Worm (Caenorhabditis elegans): ENCODE measurements around the gene F01D5.10.

Gene F01D5.10

DNA sequence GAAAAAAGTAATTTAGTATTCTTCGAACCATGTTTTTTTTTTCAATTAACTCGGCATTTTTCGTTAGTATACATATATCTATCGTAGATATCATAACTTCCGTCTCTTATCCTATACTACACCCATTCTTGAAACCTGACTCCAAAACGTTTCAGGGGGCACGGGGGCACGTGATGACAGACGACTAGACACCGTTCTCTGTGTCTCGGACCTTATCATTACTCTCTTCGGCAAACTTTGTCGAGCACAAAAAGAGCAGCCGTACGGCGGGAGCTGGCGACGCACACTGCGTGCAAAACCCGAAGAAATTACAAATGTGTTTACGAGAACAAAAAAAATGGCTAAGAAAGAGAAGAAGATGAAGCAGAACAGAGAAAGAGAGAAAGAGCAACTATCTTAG lies 23.1 kb upstream of the F01D5.10 start:
- TF ChIP-seq rbr-2 (tag; optimal IDR thresholded peaks at IDR 0.05) (peak; percentile 55), ztf-11 (tag; optimal IDR thresholded peaks at IDR 0.05) (no peak), saeg-2 (GFP tag; IDR thresholded peaks at IDR 0.05) (no peak), F26F4.8 (GFP tag; conservative IDR thresholded peaks at IDR 0.05) (no peak), Y48G9A.11 (GFP tag; IDR thresholded peaks at IDR 0.05) (no peak), madf-9 (GFP tag; conservative IDR thresholded peaks at IDR 0.05) (no peak), lin-15B (tag; optimal IDR thresholded peaks at IDR 0.05) (no peak), php-3 (GFP tag; IDR thresholded peaks at IDR 0.05) (no peak), Y5F2A.4 (GFP tag; optimal IDR thresholded peaks at IDR 0.05) (no peak), set-16 (GFP tag; IDR thresholded peaks at IDR 0.05) (peak; percentile 61), lin-39 (tag; optimal IDR thresholded peaks at IDR 0.05) (no peak), ceh-44 (GFP tag; IDR thresholded peaks at IDR 0.05) (no peak), T26A8.4 (GFP tag; IDR thresholded peaks at IDR 0.05) (no peak), duxl-1 (tag; optimal IDR thresholded peaks at IDR 0.05; ENCODE audit: poor library complexity) (no peak), egl-43 (GFP tag; IDR thresholded peaks at IDR 0.05) (no peak), Y105C5A.15 (GFP tag; IDR thresholded peaks at IDR 0.05) (no peak), ceh-32 (tag; optimal IDR thresholded peaks at IDR 0.05; ENCODE audit: poor library complexity) (no peak), jun-1 (tag; optimal IDR thresholded peaks at IDR 0.05) (peak; percentile 13), spr-1 (tag; optimal IDR thresholded peaks at IDR 0.05) (peak; percentile 20), cey-2 (tag; optimal IDR thresholded peaks at IDR 0.05; ENCODE audit: borderline replicate concordance, insufficient read depth) (no peak), vab-7 (GFP tag; IDR thresholded peaks at IDR 0.05) (no peak), daf-12 (tag; optimal IDR thresholded peaks at IDR 0.05) (no peak), zfp-3 (GFP tag; conservative IDR thresholded peaks at IDR 0.05) (no peak), dmd-6 (GFP tag; IDR thresholded peaks at IDR 0.05) (peak; percentile 94), tag-97 (GFP tag; IDR thresholded peaks at IDR 0.05) (no peak), ztf-7 (tag; optimal IDR thresholded peaks at IDR 0.05) (peak; percentile 30), nhr-41 (GFP tag; IDR thresholded peaks at IDR 0.05) (no peak), nhr-77 (tag; optimal IDR thresholded peaks at IDR 0.05) (peak; percentile 97), lin-29 (GFP tag; IDR thresholded peaks at IDR 0.05) (no peak), zip-11 (GFP tag; IDR thresholded peaks at IDR 0.05) (no peak), nhr-28 (tag; optimal IDR thresholded peaks at IDR 0.05) (peak; percentile 92), pha-4 (GFP tag; IDR thresholded peaks at IDR 0.05) (peak; percentile 57; the same call in 1 of the 2 replicates), pha-4 (tag; optimal IDR thresholded peaks at IDR 0.05) (no peak), hif-1 (tag; optimal IDR thresholded peaks at IDR 0.05) (peak; percentile 72 to 97), mdl-1 (tag; optimal IDR thresholded peaks at IDR 0.05) (peak; percentile 64 to 93), snpc-4 (tag; optimal IDR thresholded peaks at IDR 0.05) (no peak), mes-2 (tag; optimal IDR thresholded peaks at IDR 0.05; ENCODE audit: poor library complexity, severe bottlenecking) (peak; percentile 64), tra-1 (GFP tag; IDR thresholded peaks at IDR 0.05) (peak; percentile 72), unc-130 (GFP tag; optimal IDR thresholded peaks at IDR 0.05) (no peak), lin-13 (GFP tag; optimal IDR thresholded peaks at IDR 0.05) (peak; percentile 52), nhr-42 (GFP tag; IDR thresholded peaks at IDR 0.05) (peak; percentile 77; the same call in 1 of the 2 replicates), ama-1 (optimal IDR thresholded peaks at IDR 0.05) (peak; percentile 30), ceh-62 (tag; optimal IDR thresholded peaks at IDR 0.05) (no peak), R02D3.7 (tag; optimal IDR thresholded peaks at IDR 0.05) (no peak), mxl-3 (GFP tag; optimal IDR thresholded peaks at IDR 0.05) (peak; percentile 63), snpc-1.2 (GFP tag; IDR thresholded peaks at IDR 0.05) (no peak), skn-1 (tag; optimal IDR thresholded peaks at IDR 0.05) (no peak), aha-1 (tag) (peak; percentile 99), egl-27 (tag; optimal IDR thresholded peaks at IDR 0.05) (no peak), dpl-1 (GFP tag; optimal IDR thresholded peaks at IDR 0.05) (peak; percentile 34), ceh-28 (tag; optimal IDR thresholded peaks at IDR 0.05) (no peak), gei-8 (GFP tag; optimal IDR thresholded peaks at IDR 0.05) (peak; percentile 18), zip-2 (tag; optimal IDR thresholded peaks at IDR 0.05) (no peak)
